Fruit fly (Drosophila melanogaster): ENCODE data around the gene CG17186.

Gene CG17186

DNA sequence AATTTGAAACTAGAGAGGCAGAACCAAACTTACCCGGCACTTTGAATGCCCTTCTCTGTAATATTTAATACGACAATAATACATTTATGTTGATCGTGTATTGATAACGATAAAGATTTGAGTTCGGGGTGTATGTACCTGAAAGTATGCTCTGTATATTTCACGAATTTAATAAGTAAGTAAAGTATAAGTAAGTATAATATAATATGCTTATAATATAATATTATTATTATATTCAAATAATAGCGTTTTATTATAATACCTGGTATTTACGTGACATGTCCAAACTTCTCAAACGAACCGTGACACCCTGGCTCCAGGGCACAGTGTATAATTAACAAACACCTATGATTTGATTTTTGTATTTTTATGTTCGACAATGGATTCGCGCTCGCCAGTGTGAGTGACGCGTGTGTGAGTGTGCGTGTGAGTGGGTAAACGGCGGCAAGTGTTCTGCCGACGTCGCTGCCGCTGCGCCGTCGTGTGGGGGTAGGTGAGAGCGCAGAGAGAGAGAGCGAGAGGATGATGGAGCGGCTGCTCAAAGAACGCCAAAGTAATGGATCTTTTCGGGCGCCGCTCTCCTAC, 12.4 kb upstream of the CG17186 start (continued):
- no peak for TF ChIP-seq Hr78 (GFP tag; optimal IDR thresholded peaks at IDR 0.05)
- peak; percentile 24; the same call in 1 of the 2 replicates for TF ChIP-seq Xrp1 (GFP tag; IDR thresholded peaks at IDR 0.05)
- TF ChIP-seq CG31224 (GFP tag; IDR thresholded peaks at IDR 0.05) = peak; percentile 61; the same call in 1 of the 2 replicates
- TF ChIP-seq CG3847 (GFP tag; IDR thresholded peaks at IDR 0.05) = peak; percentile 57
- no peak for TF ChIP-seq CG3407 (GFP tag; optimal IDR thresholded peaks at IDR 0.05)
- TF ChIP-seq CG16863 (GFP tag; optimal IDR thresholded peaks at IDR 0.05) = no peak
- peak; percentile 29 for TF ChIP-seq CG13287 (GFP tag; IDR thresholded peaks at IDR 0.05; ENCODE audit: partially characterized antibody)
- TF ChIP-seq BEAF-32 (GFP tag; optimal IDR thresholded peaks at IDR 0.05) = no peak
- TF ChIP-seq Atf3 (GFP tag; optimal IDR thresholded peaks at IDR 0.05) = no peak
- peak; percentile 64 for TF ChIP-seq CG17385 (GFP tag; optimal IDR thresholded peaks at IDR 0.05)
- peak; percentile 74 for TF ChIP-seq CG6813 (GFP tag; optimal IDR thresholded peaks at IDR 0.05)
- TF ChIP-seq Blimp-1 (GFP tag; optimal IDR thresholded peaks at IDR 0.05) = peak; percentile 76
- TF ChIP-seq Sry-δ (GFP tag; optimal IDR thresholded peaks at IDR 0.05) = no peak
- no peak for TF ChIP-seq Antp (GFP tag; optimal IDR thresholded peaks at IDR 0.05)
- TF ChIP-seq CG6272 (GFP tag; IDR thresholded peaks at IDR 0.05) = 0 out of 2 replicates have a peak, but pooled peaks have one; percentile 6
- peak; percentile 17 for TF ChIP-seq CG13894 (tag; optimal IDR thresholded peaks at IDR 0.05)
- no peak for TF ChIP-seq Lhr (GFP tag; optimal IDR thresholded peaks at IDR 0.05)
- TF ChIP-seq CG2129 (GFP tag; IDR thresholded peaks at IDR 0.05; ENCODE audit: partially characterized antibody) = no peak
- peak; percentile 42 for TF ChIP-seq CG8281 (tag; optimal IDR thresholded peaks at IDR 0.05)
- peak; percentile 75 for TF ChIP-seq CG2712 (tag; optimal IDR thresholded peaks at IDR 0.05)
- no peak for TF ChIP-seq h (optimal IDR thresholded peaks at IDR 0.05)
- TF ChIP-seq HmgD (GFP tag; optimal IDR thresholded peaks at IDR 0.05) = no peak
- TF ChIP-seq hth (optimal IDR thresholded peaks at IDR 0.05) = no peak
- TF ChIP-seq CG6254 (GFP tag; optimal IDR thresholded peaks at IDR 0.05) = peak; percentile 51
- no peak for TF ChIP-seq maf-S (GFP tag; optimal IDR thresholded peaks at IDR 0.05)
- TF ChIP-seq Ravus (GFP tag; IDR thresholded peaks at IDR 0.05) = peak; percentile 9
- TF ChIP-seq zen (tag; optimal IDR thresholded peaks at IDR 0.05) = peak; percentile 40
- TF ChIP-seq HLH3B (GFP tag; IDR thresholded peaks at IDR 0.05) = peak; percentile 37; the same call in 1 of the 2 replicates
- TF ChIP-seq wor (GFP tag; IDR thresholded peaks at IDR 0.05) = peak; percentile 11; the same call in 1 of the 2 replicates
- no peak for TF ChIP-seq CG17568 (GFP tag; optimal IDR thresholded peaks at IDR 0.05)
- TF ChIP-seq run (tag; optimal IDR thresholded peaks at IDR 0.05) = peak; percentile 42
- peak; percentile 62 for TF ChIP-seq Ptx1 (GFP tag; IDR thresholded peaks at IDR 0.05)
- no peak for TF ChIP-seq ap (GFP tag; IDR thresholded peaks at IDR 0.05)
- TF ChIP-seq ken (GFP tag; IDR thresholded peaks at IDR 0.05) = no peak
- no peak for TF ChIP-seq klu (GFP tag; IDR thresholded peaks at IDR 0.05)
- no peak for TF ChIP-seq ssp (GFP tag; IDR thresholded peaks at IDR 0.05)
- peak; percentile 21; the same call in 1 of the 2 replicates for TF ChIP-seq hbn (GFP tag; IDR thresholded peaks at IDR 0.05; ENCODE audit: partially characterized antibody)
- no peak for TF ChIP-seq wek (GFP tag; optimal IDR thresholded peaks at IDR 0.05)
- TF ChIP-seq CG6765 (GFP tag; optimal IDR thresholded peaks at IDR 0.05) = peak; percentile 76
- TF ChIP-seq CG4282 (GFP tag; optimal IDR thresholded peaks at IDR 0.05) = no peak
- no peak for TF ChIP-seq unc-4 (GFP tag; IDR thresholded peaks at IDR 0.05; ENCODE audit: partially characterized antibody)
- no peak for TF ChIP-seq CG17802 (tag; optimal IDR thresholded peaks at IDR 0.05)
- peak; percentile 28 for TF ChIP-seq CG1602 (GFP tag; optimal IDR thresholded peaks at IDR 0.05)
- TF ChIP-seq CG17612 (GFP tag; IDR thresholded peaks at IDR 0.05) = no peak
- TF ChIP-seq gt (GFP tag; IDR thresholded peaks at IDR 0.05) = no peak
- TF ChIP-seq al (GFP tag; IDR thresholded peaks at IDR 0.05) = peak; percentile 69
- no peak for TF ChIP-seq dimm (GFP tag; IDR thresholded peaks at IDR 0.05)
- no peak for TF ChIP-seq pzg (GFP tag; optimal IDR thresholded peaks at IDR 0.05)
- TF ChIP-seq CG42726 (GFP tag; IDR thresholded peaks at IDR 0.05; ENCODE audit: partially characterized antibody) = no peak
- peak in 1 of 2 experiments; percentile 52 for TF ChIP-seq bsh (GFP tag; optimal IDR thresholded peaks at IDR 0.05)

Measured in whole organism, embryonic.